Worm (Caenorhabditis elegans) whole organism, L4 larva: ENCODE measurements around the gene K12D9.1.
A peak's percentile ranks its signal among the peaks of the same experiment; 100 is the strongest.

Source experiments
- D1046.2 ChIP-seq: fragments of 200-800 bp; sonication (Bioruptor generic); IDR thresholded peaks from 2 replicates; pipeline ENCODE4 v1.3.6; 2022; ENCODE audit warnings: missing genetic modification characterization, missing compliant biosample characterization
- F10B5.3 ChIP-seq: sonication (generic microtip); optimal IDR thresholded peaks from 2 replicates; lab custom pipeline; 2016; ENCODE audit warnings: mild to moderate bottlenecking, missing genetic modification characterization, missing compliant biosample characterization
- F37D6.2 ChIP-seq: sonication (generic microtip); optimal IDR thresholded peaks from 2 replicates; lab custom pipeline; 2016; ENCODE audit warnings: mild to moderate bottlenecking, missing genetic modification characterization, missing compliant biosample characterization
- F44E2.7 ChIP-seq: fragments of 200-800 bp; sonication (Bioruptor generic); IDR thresholded peaks from 2 replicates; pipeline ENCODE4 v2.1.2; 2022; ENCODE audit warnings: missing genetic modification characterization, missing compliant biosample characterization
- T20F7.1 ChIP-seq: fragments of 200-800 bp; sonication (Bioruptor generic); optimal IDR thresholded peaks from 2 replicates; lab custom pipeline; 2018; ENCODE audit warnings: mild to moderate bottlenecking, missing genetic modification characterization, missing compliant biosample characterization
- T26A8.4 ChIP-seq: fragments of 200-800 bp; sonication (Bioruptor generic); IDR thresholded peaks from 2 replicates; pipeline ENCODE4 v1.3.6; 2022; ENCODE audit warnings: missing genetic modification characterization, missing compliant biosample characterization
- Y48G9A.11 ChIP-seq: fragments of 200-800 bp; sonication (Bioruptor generic); IDR thresholded peaks from 2 replicates; pipeline ENCODE4 v1.3.6; 2022; ENCODE audit warnings: missing genetic modification reagents, missing genetic modification characterization, missing compliant biosample characterization
- Y5F2A.4 ChIP-seq: fragments of 200-800 bp; sonication (Bioruptor generic); optimal IDR thresholded peaks from 2 replicates; lab custom pipeline; 2018; ENCODE audit warnings: mild to moderate bottlenecking, missing genetic modification characterization, missing compliant biosample characterization
- aha-1 ChIP-seq: fragments of 150-350 bp; peaks from one replicate; lab custom pipeline; 2014; ENCODE audit warnings: missing biosample characterization, missing genetic modification characterization
- aly-2 ChIP-seq: sonication (generic microtip); optimal IDR thresholded peaks from 2 replicates; lab custom pipeline; 2018; ENCODE audit warnings: missing biosample characterization, missing genetic modification characterization
- cey-2 ChIP-seq: sonication (generic microtip); optimal IDR thresholded peaks from 3 replicates; lab custom pipeline; 2017; ENCODE audit warnings: missing genetic modification characterization, mild to moderate bottlenecking, missing compliant biosample characterization, antibody characterized with exemption, borderline replicate concordance; ENCODE audit not compliant: insufficient read depth
- ctbp-1 ChIP-seq: fragments of 200-800 bp; sonication (Bioruptor generic); IDR thresholded peaks from 2 replicates; pipeline ENCODE4 v1.3.6; 2022; ENCODE audit warnings: missing genetic modification reagents, missing genetic modification characterization, missing compliant biosample characterization
- daf-19 ChIP-seq: fragments of 200-800 bp; sonication (Bioruptor generic); conservative IDR thresholded peaks from 2 replicates; pipeline ENCODE4 v1.3.6; 2022; ENCODE audit warnings: missing genetic modification characterization, missing compliant biosample characterization
- daf-8 ChIP-seq: fragments of 200-800 bp; sonication (Bioruptor generic); IDR thresholded peaks from 2 replicates; pipeline ENCODE4 v1.3.6; 2022; ENCODE audit warnings: missing genetic modification characterization, missing compliant biosample characterization
- egl-43 ChIP-seq: fragments of 200-800 bp; sonication (Bioruptor generic); IDR thresholded peaks from 2 replicates; pipeline ENCODE4 v1.3.6; 2022; ENCODE audit warnings: missing genetic modification reagents, missing genetic modification characterization, missing compliant biosample characterization
- fkh-10 ChIP-seq: fragments of 150-350 bp; optimal IDR thresholded peaks from 2 replicates; lab custom pipeline; 2014; ENCODE audit warnings: missing biosample characterization, missing genetic modification reagents, missing genetic modification characterization
- hmg-1.1 ChIP-seq: fragments of 200-800 bp; sonication (Bioruptor generic); IDR thresholded peaks from 2 replicates; pipeline ENCODE4 v1.3.6; 2022; ENCODE audit warnings: missing genetic modification reagents, missing genetic modification characterization, missing compliant biosample characterization
- lim-7 ChIP-seq: fragments of 200-800 bp; sonication (Bioruptor generic); IDR thresholded peaks from 2 replicates; pipeline ENCODE4 v1.3.6; 2022; ENCODE audit warnings: missing genetic modification characterization, missing compliant biosample characterization
- lin-38 ChIP-seq: fragments of 200-800 bp; sonication (Bioruptor generic); IDR thresholded peaks from 2 replicates; pipeline ENCODE4 v1.3.6; 2022; ENCODE audit warnings: missing genetic modification reagents, missing genetic modification characterization, missing compliant biosample characterization
- lin-39 ChIP-seq: fragments of 150-350 bp; optimal IDR thresholded peaks from 2 replicates; lab custom pipeline; 2014; ENCODE audit warnings: missing biosample characterization, missing genetic modification reagents, missing genetic modification characterization
- lsy-2 ChIP-seq, 2 experiments: fragments of 150-350 bp in 1 of 2; sonication (generic microtip) in 1 of 2; optimal IDR thresholded peaks; 2 replicates each; lab custom pipeline; 2014 to 2017; ENCODE audit warnings: missing biosample characterization in 2 of 2, missing genetic modification characterization in 2 of 2
- madf-5 ChIP-seq, 2 experiments: fragments of 200-800 bp; sonication (Bioruptor generic); IDR thresholded peaks; 2 replicates each; pipeline ENCODE4 v1.3.6; 2022; ENCODE audit warnings: missing compliant biosample characterization in 2 of 2, missing genetic modification characterization in 2 of 2
- madf-9 ChIP-seq: fragments of 200-800 bp; sonication (Bioruptor generic); conservative IDR thresholded peaks from 2 replicates; pipeline ENCODE4 v1.3.6; 2022; ENCODE audit warnings: missing genetic modification reagents, missing genetic modification characterization, missing compliant biosample characterization
- mes-2 ChIP-seq: sonication (generic microtip); optimal IDR thresholded peaks from 2 replicates; lab custom pipeline; 2016; ENCODE audit warnings: missing genotype, mild to moderate bottlenecking, missing genetic modification characterization, missing compliant biosample characterization; ENCODE audit not compliant: poor library complexity, severe bottlenecking
- nhr-41 ChIP-seq: fragments of 200-800 bp; sonication (Bioruptor generic); IDR thresholded peaks from 2 replicates; pipeline ENCODE4 v1.3.6; 2022; ENCODE audit warnings: missing genetic modification reagents, missing genetic modification characterization, missing compliant biosample characterization
- nhr-48 ChIP-seq: sonication (generic microtip); optimal IDR thresholded peaks from 2 replicates; lab custom pipeline; 2016; ENCODE audit warnings: mild to moderate bottlenecking, missing genetic modification characterization, missing compliant biosample characterization
- nhr-76 ChIP-seq: fragments of 150-350 bp; optimal IDR thresholded peaks from 2 replicates; lab custom pipeline; 2014; ENCODE audit warnings: missing biosample characterization, missing genetic modification characterization
- php-3 ChIP-seq: fragments of 200-800 bp; sonication (Bioruptor generic); IDR thresholded peaks from 2 replicates; pipeline ENCODE4 v1.3.6; 2022; ENCODE audit warnings: missing genetic modification reagents, missing genetic modification characterization, missing compliant biosample characterization
- skn-1 ChIP-seq: fragments of 150-350 bp; optimal IDR thresholded peaks from 2 replicates; lab custom pipeline; 2014; ENCODE audit warnings: missing biosample characterization, missing genetic modification characterization
- snpc-1.2 ChIP-seq: fragments of 200-800 bp; sonication (Bioruptor generic); IDR thresholded peaks from 2 replicates; pipeline ENCODE4 v1.3.6; 2022; ENCODE audit warnings: missing genetic modification reagents, missing genetic modification characterization, missing compliant biosample characterization
- spr-3 ChIP-seq: fragments of 200-800 bp; sonication (Bioruptor generic); optimal IDR thresholded peaks from 2 replicates; lab custom pipeline; 2018; ENCODE audit warnings: mild to moderate bottlenecking, missing genetic modification characterization, missing compliant biosample characterization
- unc-62 ChIP-seq, 3 experiments: fragments of 150-350 bp in 1 of 3; sonication (generic microtip); optimal IDR thresholded peaks in 2 of 3; peaks in 1 of 3; 1 replicate in 1 of 3; 2 replicates in 2 of 3; lab custom pipeline; 2014 to 2017; ENCODE audit warnings: missing biosample characterization in 3 of 3, missing genetic modification characterization in 3 of 3, missing genetic modification reagents in 3 of 3, missing genotype in 1 of 3
- zip-2 ChIP-seq: fragments of 150-350 bp; optimal IDR thresholded peaks from 2 replicates; lab custom pipeline; 2014; ENCODE audit warnings: missing biosample characterization, missing genetic modification characterization
- ztf-7 ChIP-seq: fragments of 150-350 bp; optimal IDR thresholded peaks from 2 replicates; lab custom pipeline; 2014; ENCODE audit warnings: missing biosample characterization, missing genetic modification characterization

K12D9.1 gene

ce11 chrV:2992060-2992459 is 22.2 kb upstream of the K12D9.1 start:
- TF ChIP-seq unc-62 (GFP tag; optimal IDR thresholded peaks at IDR 0.05 in 1 of 2; lab: Kevin White, UChicago) = peak in 1 of 2 experiments; percentile 97
- TF ChIP-seq unc-62 (tag; optimal IDR thresholded peaks at IDR 0.05; lab: Kevin White, UChicago) = no peak
- no peak for TF ChIP-seq daf-8 (GFP tag; lab: Robert Waterston, UW)

ce11 chrV:2993816-2994215 is 20.5 kb upstream of the K12D9.1 start, which contains the start of gene srw-115:
Gene srw-115 (minus strand): TSS chrV:2993916.
- TF ChIP-seq mes-2 (tag; lab: Kevin White, UChicago) (no peak), D1046.2 (GFP tag; lab: Robert Waterston, UW) (no peak), Y48G9A.11 (GFP tag; lab: Robert Waterston, UW) (no peak), php-3 (GFP tag; lab: Robert Waterston, UW) (no peak), T20F7.1 (GFP tag; lab: Kevin White, UChicago) (no peak), nhr-48 (tag; lab: Kevin White, UChicago) (no peak), zip-2 (no peak), egl-43 (no peak), hmg-1.1 (no peak), ctbp-1 (no peak), aly-2 (tag; lab: Kevin White, UChicago) (no peak), skn-1 (tag; lab: Kevin White, UChicago) (no peak), madf-9 (no peak), snpc-1.2 (no peak), nhr-76 (no peak), lim-7 (no peak), nhr-41 (GFP tag; lab: Robert Waterston, UW) (no peak)
- TF ChIP-seq, all 104 proteins: peak for 0

DNA sequence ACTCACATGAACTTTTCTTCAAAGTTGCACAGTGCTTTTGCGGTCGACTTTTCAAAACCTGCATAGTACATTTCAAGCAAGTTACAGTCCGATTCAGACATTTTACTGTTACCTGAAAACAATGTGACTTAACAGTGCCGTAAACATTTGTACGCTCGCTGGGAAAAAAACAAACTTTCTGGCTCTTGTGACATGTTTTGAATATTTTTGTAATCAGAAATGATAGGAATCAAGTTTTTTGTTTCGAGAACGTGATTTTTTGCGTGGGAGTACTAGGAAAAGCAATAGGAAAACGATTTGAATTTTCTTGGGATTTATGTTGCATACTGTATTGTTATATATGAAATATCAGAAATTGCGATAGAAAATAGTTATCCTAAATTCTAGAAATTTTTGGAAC is 18.2 kb upstream of the K12D9.1 start, which contains the start of gene srw-120:
Gene srw-120, minus strand, starts transcription at position 101 of the 400 bp plus-strand sequence.
- TF ChIP-seq daf-19 (GFP tag; lab: Robert Waterston, UW) (no peak), unc-62 (GFP tag; optimal IDR thresholded peaks at IDR 0.05 in 1 of 2; lab: Kevin White, UChicago) (no peak), unc-62 (tag; optimal IDR thresholded peaks at IDR 0.05; lab: Kevin White, UChicago) (no peak), lin-38 (no peak), F10B5.3 (tag; lab: Kevin White, UChicago) (no peak), F37D6.2 (tag; lab: Kevin White, UChicago) (no peak), Y5F2A.4 (GFP tag; lab: Kevin White, UChicago) (no peak), T26A8.4 (GFP tag; lab: Robert Waterston, UW) (no peak), lim-7 (no peak), aha-1 (tag; lab: Kevin White, UChicago) (no peak), ztf-7 (no peak), lsy-2 (tag; optimal IDR thresholded peaks at IDR 0.05; lab: Kevin White, UChicago) (no peak), madf-5 (GFP tag; IDR thresholded peaks at IDR 0.05; lab: Robert Waterston, UW) (no peak), spr-3 (GFP tag; lab: Kevin White, UChicago) (no peak), lin-39 (tag; lab: Kevin White, UChicago) (no peak)
- TF ChIP-seq, all 104 proteins: peak for 0

ce11 chrV:2999736-3000135 is 14.5 kb upstream of the K12D9.1 start, which contains the start of gene srw-119:
Gene srw-119 (minus strand): TSS chrV:2999836.
- TF ChIP-seq nhr-76 = no peak
- no peak for TF ChIP-seq hmg-1.1
- TF ChIP-seq fkh-10 (GFP tag; lab: Kevin White, UChicago) = no peak
- TF ChIP-seq lin-38 = no peak
- TF ChIP-seq F44E2.7 (GFP tag; lab: Robert Waterston, UW) = no peak
- TF ChIP-seq, all 104 proteins: peak for 0

DNA sequence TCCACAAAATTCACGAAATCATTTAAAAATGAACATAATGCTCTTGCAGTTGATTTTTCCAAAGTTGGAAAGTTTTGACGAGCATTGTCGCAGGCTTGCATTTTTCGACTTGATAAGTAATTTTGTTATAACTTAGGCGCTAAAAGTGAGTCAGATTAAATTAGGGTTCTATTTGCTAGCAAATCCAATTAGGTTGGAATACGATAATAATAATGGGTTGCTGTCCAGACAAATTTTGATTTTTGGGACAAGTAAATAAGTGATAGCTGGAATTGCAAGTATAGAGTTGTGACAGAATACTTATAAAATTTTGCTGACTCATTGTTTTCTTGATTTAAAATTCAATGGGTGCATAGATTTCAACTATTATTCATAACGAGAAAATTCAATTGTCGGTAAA is 8.3 kb upstream of the K12D9.1 start, which contains the start of gene srw-112:
Gene srw-112, minus strand, starts transcription at position 101 of the 400 bp plus-strand sequence.
- TF ChIP-seq cey-2 (tag; lab: Kevin White, UChicago) = no peak
- TF ChIP-seq aha-1 (tag; lab: Kevin White, UChicago) = peak; percentile 19
